Fruit fly (Drosophila melanogaster) whole organism, embryonic: ENCODE measurements around the gene CG14054.

Source experiments
- ara ChIP-seq: fragments of 200-800 bp; sonication (Bioruptor generic); IDR thresholded peaks from 2 replicates; pipeline ENCODE4 v1.3.6; 2022; ENCODE audit warnings: missing biosample characterization, missing genetic modification characterization
- gcm2 ChIP-seq: fragments of 200-800 bp; sonication (Bioruptor generic); optimal IDR thresholded peaks from 2 replicates; lab custom pipeline; 2016; ENCODE audit warnings: missing biosample characterization, missing genetic modification characterization
- shn ChIP-seq: fragments of 200-800 bp; sonication (Bioruptor generic); optimal IDR thresholded peaks from 3 replicates; lab custom pipeline; 2016; ENCODE audit warnings: missing biosample characterization, missing genetic modification characterization

DNA sequence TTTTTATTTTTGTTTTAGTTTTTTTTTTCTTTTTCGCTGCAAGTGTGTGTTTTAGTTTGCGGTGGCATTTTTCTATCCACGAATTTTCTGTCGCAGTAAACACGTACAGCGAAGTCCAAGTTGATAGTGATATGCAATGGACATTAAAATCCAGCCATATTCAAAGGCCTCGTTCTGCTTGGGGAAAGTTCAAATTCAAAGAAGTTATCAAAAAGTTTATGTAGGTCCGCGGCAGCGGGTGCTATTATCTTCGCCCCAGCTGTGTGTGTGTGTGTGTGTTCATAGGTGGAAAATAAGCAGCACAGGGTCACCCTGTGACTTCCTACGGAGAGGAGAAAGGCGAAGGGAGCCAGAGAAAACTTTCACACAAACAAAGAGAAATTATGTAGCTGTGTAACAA is 21.3 kb upstream of the CG14054 start:
- TF ChIP-seq shn, result peak; percentile 5
- no peak for TF ChIP-seq gcm2 (GFP tag; lab: Kevin White, UChicago)
- peak; percentile 17; the same call in 1 of the 2 replicates for TF ChIP-seq ara
